Worm (Caenorhabditis elegans): Measurements from ENCODE around the gene Y54G2A.40.

ce11 chrIV:2834516-2834915, 11.8 kb upstream of the Y54G2A.40 start, which contains the start of gene pudl-2:
- TF ChIP-seq ceh-82 (tag; optimal IDR thresholded peaks at IDR 0.05) (no peak), ceh-9 (tag; optimal IDR thresholded peaks at IDR 0.05) (no peak), lsy-12 (tag; optimal IDR thresholded peaks at IDR 0.05) (no peak), ZK546.5 (tag; optimal IDR thresholded peaks at IDR 0.05) (no peak), zag-1 (tag; optimal IDR thresholded peaks at IDR 0.05) (no peak), pha-4 (tag; optimal IDR thresholded peaks at IDR 0.05) (no peak)
